Fruit fly (Drosophila melanogaster) Kc167 (cell line): ENCODE measurements around the gene mthl1.

Experiments
- Myc ChIP-seq: fragments of >200 bp; optimal IDR thresholded peaks from 2 replicates; lab custom pipeline; 2017; ENCODE audit warnings: missing external identifiers
- Sin3A ChIP-seq: fragments of >200 bp; optimal IDR thresholded peaks from 2 replicates; lab custom pipeline; 2018; ENCODE audit warnings: missing external identifiers
- h ChIP-seq: fragments of >200 bp; optimal IDR thresholded peaks from 3 replicates; lab custom pipeline; 2018; ENCODE audit warnings: missing external identifiers
- insv ChIP-seq: fragments of >200 bp; optimal IDR thresholded peaks from 3 replicates; lab custom pipeline; 2018; ENCODE audit warnings: missing external identifiers
- psq ChIP-seq: fragments of >200 bp; optimal IDR thresholded peaks from 2 replicates; lab custom pipeline; 2017; ENCODE audit warnings: missing external identifiers

DNA sequence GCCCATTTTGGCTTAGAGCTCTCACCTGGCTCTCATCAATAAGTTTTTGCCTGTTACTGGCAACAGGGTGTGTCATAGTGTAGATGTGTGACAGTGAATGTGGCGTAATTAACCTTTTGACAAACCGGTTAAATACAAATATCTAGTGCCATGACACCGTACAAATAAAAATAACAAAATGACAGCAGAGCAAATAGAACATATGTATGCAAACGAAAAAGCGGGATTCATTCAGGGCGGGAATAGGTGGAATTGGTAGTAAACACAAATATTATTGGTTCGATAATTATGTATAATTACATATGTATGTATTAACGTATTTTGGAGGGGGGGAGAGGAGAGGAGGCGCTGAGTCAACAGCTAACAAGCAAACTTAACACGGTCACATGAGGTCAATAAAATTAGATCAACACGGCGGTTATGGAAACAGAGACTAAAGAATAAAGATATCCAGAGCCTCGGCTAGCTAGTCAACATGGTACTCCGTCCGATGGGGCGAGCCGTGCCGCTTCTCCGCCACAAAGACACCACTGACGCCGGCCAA, 44.4 kb upstream of the mthl1 start:
- TF ChIP-seq insv (no peak), psq (no peak), h (lab: Kevin White, UChicago) (no peak), Myc (lab: Kevin White, UChicago) (no peak), Sin3A (no peak)
